Worm (Caenorhabditis elegans) whole organism, mixed stage, embryonic: Measurements from ENCODE around the gene srm-2.

Experiments
- M03D4.4 ChIP-seq: sonication (generic microtip); optimal IDR thresholded peaks from 2 replicates; lab custom pipeline; 2017; ENCODE audit warnings: mild to moderate bottlenecking, missing genetic modification characterization, missing compliant biosample characterization
- bed-3 ChIP-seq: fragments of 200-800 bp; sonication (Bioruptor generic); optimal IDR thresholded peaks from 3 replicates; lab custom pipeline; 2018; ENCODE audit warnings: mild to moderate bottlenecking, missing genetic modification characterization, moderate library complexity, missing compliant biosample characterization
- ceh-39 ChIP-seq: fragments of 150-350 bp; optimal IDR thresholded peaks from 2 replicates; lab custom pipeline; 2014; ENCODE audit warnings: missing biosample characterization, missing genetic modification characterization
- ceh-43 ChIP-seq: fragments of 200-800 bp; sonication (Bioruptor generic); optimal IDR thresholded peaks from 2 replicates; lab custom pipeline; 2018; ENCODE audit warnings: mild to moderate bottlenecking, missing genetic modification characterization, moderate library complexity, missing compliant biosample characterization
- ceh-83 ChIP-seq: fragments of 200-800 bp; sonication (Bioruptor generic); optimal IDR thresholded peaks from 2 replicates; lab custom pipeline; 2018; ENCODE audit warnings: mild to moderate bottlenecking, missing genetic modification characterization, missing compliant biosample characterization
- ces-1 ChIP-seq: fragments of 150-350 bp; optimal IDR thresholded peaks from 2 replicates; lab custom pipeline; 2014; ENCODE audit warnings: missing biosample characterization, missing genetic modification reagents, missing genetic modification characterization
- cnd-1 ChIP-seq: fragments of 200-800 bp; sonication (Bioruptor generic); optimal IDR thresholded peaks from 2 replicates; lab custom pipeline; 2018; ENCODE audit warnings: mild to moderate bottlenecking, missing genetic modification characterization, missing compliant biosample characterization
- drap-1 ChIP-seq: fragments of 200-800 bp; sonication (Bioruptor generic); optimal IDR thresholded peaks from 3 replicates; lab custom pipeline; 2018; ENCODE audit warnings: mild to moderate bottlenecking, missing genetic modification characterization, missing compliant biosample characterization
- elt-1 ChIP-seq: sonication (generic microtip); optimal IDR thresholded peaks from 2 replicates; lab custom pipeline; 2017; ENCODE audit warnings: missing genetic modification characterization, mild to moderate bottlenecking, missing compliant biosample characterization, antibody characterized with exemption, moderate library complexity, borderline replicate concordance; ENCODE audit not compliant: insufficient read depth
- elt-3 ChIP-seq: fragments of 150-350 bp; optimal IDR thresholded peaks from 2 replicates; lab custom pipeline; 2014; ENCODE audit warnings: missing biosample characterization, missing genetic modification characterization
- ham-2 ChIP-seq: fragments of 200-800 bp; sonication (Bioruptor generic); optimal IDR thresholded peaks from 2 replicates; lab custom pipeline; 2018; ENCODE audit warnings: mild to moderate bottlenecking, missing genetic modification characterization, missing compliant biosample characterization
- hlh-1 ChIP-seq: fragments of 150-350 bp; optimal IDR thresholded peaks from 2 replicates; lab custom pipeline; 2014; ENCODE audit warnings: missing biosample characterization, missing genetic modification reagents, missing genetic modification characterization
- lin-32 ChIP-seq: fragments of 200-800 bp; sonication (Bioruptor generic); optimal IDR thresholded peaks from 2 replicates; lab custom pipeline; 2018; ENCODE audit warnings: mild to moderate bottlenecking, missing genetic modification characterization, missing compliant biosample characterization
- lsy-2 ChIP-seq: fragments of 150-350 bp; optimal IDR thresholded peaks from 2 replicates; lab custom pipeline; 2014; ENCODE audit warnings: missing biosample characterization, missing genetic modification characterization
- mab-5 ChIP-seq: fragments of 150-350 bp; optimal IDR thresholded peaks from 2 replicates; lab custom pipeline; 2014; ENCODE audit warnings: missing biosample characterization, missing genetic modification characterization
- mep-1 ChIP-seq: fragments of 150-350 bp; optimal IDR thresholded peaks from 2 replicates; lab custom pipeline; 2017; ENCODE audit warnings: missing biosample characterization, missing genetic modification reagents, missing genetic modification characterization, inconsistent platforms
- mls-2 ChIP-seq: sonication (generic microtip); optimal IDR thresholded peaks from 2 replicates; lab custom pipeline; 2016; ENCODE audit warnings: mild to moderate bottlenecking, missing genetic modification characterization, moderate library complexity, missing compliant biosample characterization
- nhr-12 ChIP-seq: fragments of 150-350 bp; optimal IDR thresholded peaks from 2 replicates; lab custom pipeline; 2014; ENCODE audit warnings: missing biosample characterization, missing genetic modification characterization
- nhr-2 ChIP-seq: fragments of 150-350 bp; optimal IDR thresholded peaks from 2 replicates; lab custom pipeline; 2014; ENCODE audit warnings: missing biosample characterization, missing genetic modification characterization
- nhr-237 ChIP-seq: fragments of 150-350 bp; optimal IDR thresholded peaks from 2 replicates; lab custom pipeline; 2014; ENCODE audit warnings: missing biosample characterization, missing genetic modification characterization
- nhr-28 ChIP-seq: fragments of 150-350 bp; optimal IDR thresholded peaks from 2 replicates; lab custom pipeline; 2014; ENCODE audit warnings: missing biosample characterization, missing genetic modification characterization
- nhr-76 ChIP-seq: sonication (generic microtip); optimal IDR thresholded peaks from 2 replicates; lab custom pipeline; 2017; ENCODE audit warnings: missing biosample characterization, missing genetic modification characterization
- snpc-4 ChIP-seq: fragments of 150-350 bp; optimal IDR thresholded peaks from 2 replicates; lab custom pipeline; 2014; ENCODE audit warnings: missing biosample characterization, missing genetic modification characterization
- sptf-1 ChIP-seq: sonication (generic microtip); optimal IDR thresholded peaks from 2 replicates; lab custom pipeline; 2017; ENCODE audit warnings: mild to moderate bottlenecking, missing genetic modification characterization, moderate library complexity, missing compliant biosample characterization
- unc-120 ChIP-seq: sonication (generic microtip); optimal IDR thresholded peaks from 2 replicates; lab custom pipeline; 2017; ENCODE audit warnings: missing genetic modification characterization, missing compliant biosample characterization; ENCODE audit not compliant: poor library complexity, severe bottlenecking
- unc-62 ChIP-seq: fragments of 150-350 bp; optimal IDR thresholded peaks from 2 replicates; lab custom pipeline; 2014; ENCODE audit warnings: missing biosample characterization, missing genetic modification reagents, missing genetic modification characterization
- zip-8 ChIP-seq: fragments of 150-350 bp; optimal IDR thresholded peaks from 2 replicates; lab custom pipeline; 2014; ENCODE audit warnings: missing biosample characterization, missing genetic modification characterization
- ztf-11 ChIP-seq: fragments of 150-350 bp; optimal IDR thresholded peaks from 2 replicates; lab custom pipeline; 2014; ENCODE audit warnings: missing biosample characterization, missing genetic modification characterization

Gene srm-2

ce11 chrIV:5008378-5008777 lies at the start of gene srm-2:
Gene srm-2 (plus strand): TSS chrIV:5008678.
- no peak for TF ChIP-seq nhr-12 (tag; lab: Kevin White, UChicago)
- no peak for TF ChIP-seq nhr-2 (tag; lab: Kevin White, UChicago)

ce11 chrIV:4960623-4961022 lies 47.9 kb upstream of the srm-2 start, which contains the start of gene str-164:
Gene str-164 (plus strand): TSS chrIV:4960735.
- TF ChIP-seq unc-62 (no peak), nhr-76 (tag; lab: Kevin White, UChicago) (no peak), lsy-2 (tag; lab: Kevin White, UChicago) (no peak), M03D4.4 (no peak), bed-3 (GFP tag; lab: Kevin White, UChicago) (no peak), ceh-83 (GFP tag; lab: Kevin White, UChicago) (no peak), nhr-12 (tag; lab: Kevin White, UChicago) (no peak), ces-1 (GFP tag; lab: Kevin White, UChicago) (no peak), ceh-39 (no peak)

- no peak for TF ChIP-seq hlh-1 (tag; lab: Kevin White, UChicago)
- no peak for TF ChIP-seq nhr-2 (tag; lab: Kevin White, UChicago)
- no peak for TF ChIP-seq lin-32 (GFP tag; lab: Kevin White, UChicago)
- TF ChIP-seq bed-3 (GFP tag; lab: Kevin White, UChicago): no peak
- no peak for TF ChIP-seq elt-3 (tag; lab: Kevin White, UChicago)
- TF ChIP-seq nhr-12 (tag; lab: Kevin White, UChicago): no peak
- no peak for TF ChIP-seq cnd-1 (tag; lab: Kevin White, UChicago)
- TF ChIP-seq, all 35 proteins: peak for 0
Observed at ce11 chrIV:4963834-4964233, 44.6 kb upstream of the srm-2 start, which contains the start of gene txt-3. Gene txt-3 (plus strand): TSS chrIV:4963958.

ce11 chrIV:4969419-4969818 lies 39.1 kb upstream of the srm-2 start, which contains the start of gene Y9C9A.13:
Gene Y9C9A.13 (minus strand): TSS chrIV:4969519.
- TF ChIP-seq mep-1 (tag; lab: Kevin White, UChicago): no peak

ce11 chrIV:4975995-4976394 lies 32.5 kb upstream of the srm-2 start, which contains the start of gene Y9C9A.16:
Gene Y9C9A.16 (minus strand): TSS chrIV:4976125.
- no peak for TF ChIP-seq unc-120 (tag; lab: Kevin White, UChicago)
- TF ChIP-seq zip-8 (tag; lab: Kevin White, UChicago): no peak
- no peak for TF ChIP-seq sptf-1
- TF ChIP-seq snpc-4 (tag; lab: Kevin White, UChicago): no peak
- TF ChIP-seq nhr-12 (tag; lab: Kevin White, UChicago): no peak
- no peak for TF ChIP-seq ceh-43 (GFP tag; lab: Kevin White, UChicago)

- TF ChIP-seq ztf-11 (tag; lab: Kevin White, UChicago) (no peak), elt-1 (tag; lab: Kevin White, UChicago) (no peak), zip-8 (tag; lab: Kevin White, UChicago) (no peak), M03D4.4 (no peak), drap-1 (GFP tag; lab: Kevin White, UChicago) (no peak), mls-2 (tag; lab: Kevin White, UChicago) (no peak), ham-2 (GFP tag; lab: Kevin White, UChicago) (no peak), elt-3 (tag; lab: Kevin White, UChicago) (no peak), lin-32 (GFP tag; lab: Kevin White, UChicago) (no peak), nhr-76 (tag; lab: Kevin White, UChicago) (no peak), ceh-43 (GFP tag; lab: Kevin White, UChicago) (no peak), sptf-1 (no peak), lsy-2 (tag; lab: Kevin White, UChicago) (no peak), mab-5 (no peak), nhr-237 (tag; lab: Kevin White, UChicago) (no peak), nhr-28 (tag; lab: Kevin White, UChicago) (no peak)
- TF ChIP-seq, all 35 proteins: peak for 0
Observed at ce11 chrIV:4977176-4977693, 31.2 kb upstream of the srm-2 start, which contains the start of gene E03H12.5. Gene E03H12.5 (plus strand): TSS chrIV:4977226.
